Worm (Caenorhabditis elegans) whole organism, L4 larva: ENCODE measurements around the gene F59E12.8.

Experiments used
- F26F4.8 ChIP-seq: fragments of 200-800 bp; sonication (Bioruptor generic); conservative IDR thresholded peaks from 2 replicates; pipeline ENCODE4 v1.3.6; 2022; ENCODE audit warnings: missing genetic modification characterization, missing compliant biosample characterization
- F49E8.2 ChIP-seq: sonication (generic microtip); optimal IDR thresholded peaks from 2 replicates; lab custom pipeline; 2016; ENCODE audit warnings: missing compliant biosample characterization, mild to moderate bottlenecking, missing genetic modification characterization, borderline replicate concordance
- R02D3.7 ChIP-seq: fragments of 150-350 bp; sonication (generic microtip); optimal IDR thresholded peaks from 3 replicates; lab custom pipeline; 2014; ENCODE audit warnings: missing biosample characterization, missing genetic modification characterization
- T20F7.1 ChIP-seq: fragments of 200-800 bp; sonication (Bioruptor generic); optimal IDR thresholded peaks from 2 replicates; lab custom pipeline; 2018; ENCODE audit warnings: mild to moderate bottlenecking, missing genetic modification characterization, missing compliant biosample characterization
- T26A8.4 ChIP-seq: fragments of 200-800 bp; sonication (Bioruptor generic); IDR thresholded peaks from 2 replicates; pipeline ENCODE4 v1.3.6; 2022; ENCODE audit warnings: missing genetic modification characterization, missing compliant biosample characterization
- Y75B8A.6 ChIP-seq: fragments of 200-800 bp; sonication (Bioruptor generic); IDR thresholded peaks from 2 replicates; pipeline ENCODE4 v1.3.6; 2022; ENCODE audit warnings: missing genetic modification reagents, missing genetic modification characterization, missing compliant biosample characterization
- aha-1 ChIP-seq: fragments of 150-350 bp; peaks from one replicate; lab custom pipeline; 2014; ENCODE audit warnings: missing biosample characterization, missing genetic modification characterization
- aly-2 ChIP-seq: sonication (generic microtip); optimal IDR thresholded peaks from 2 replicates; lab custom pipeline; 2018; ENCODE audit warnings: missing biosample characterization, missing genetic modification characterization
- arid-1 ChIP-seq: fragments of 200-800 bp; sonication (Bioruptor generic); conservative IDR thresholded peaks from 2 replicates; pipeline ENCODE4 v1.3.6; 2022; ENCODE audit warnings: missing genetic modification reagents, missing genetic modification characterization, missing compliant biosample characterization
- attf-4 ChIP-seq: sonication (generic microtip); optimal IDR thresholded peaks from 3 replicates; lab custom pipeline; 2017; ENCODE audit warnings: missing biosample characterization, missing genetic modification characterization
- ceh-20 ChIP-seq: fragments of 200-800 bp; sonication (Bioruptor generic); IDR thresholded peaks from 2 replicates; pipeline ENCODE4 v1.3.6; 2022; ENCODE audit warnings: missing genetic modification reagents, missing genetic modification characterization, missing compliant biosample characterization
- ceh-32 ChIP-seq: sonication (generic microtip); optimal IDR thresholded peaks from 2 replicates; lab custom pipeline; 2016; ENCODE audit warnings: mild to moderate bottlenecking, missing genetic modification characterization, missing compliant biosample characterization; ENCODE audit not compliant: poor library complexity
- ceh-44 ChIP-seq: fragments of 200-800 bp; sonication (Bioruptor generic); IDR thresholded peaks from 2 replicates; pipeline ENCODE4 v1.3.6; 2022; ENCODE audit warnings: missing genetic modification reagents, missing genetic modification characterization, missing compliant biosample characterization
- ceh-62 ChIP-seq: sonication (generic microtip); optimal IDR thresholded peaks from 2 replicates; lab custom pipeline; 2017; ENCODE audit warnings: missing biosample characterization, missing genetic modification characterization
- ceh-82 ChIP-seq: sonication (generic microtip); optimal IDR thresholded peaks from 2 replicates; lab custom pipeline; 2017; ENCODE audit warnings: missing biosample characterization, missing genetic modification characterization
- ces-1 ChIP-seq: fragments of 150-350 bp; sonication (generic microtip); optimal IDR thresholded peaks from 4 replicates; lab custom pipeline; 2014; ENCODE audit warnings: missing biosample characterization, missing genetic modification reagents, missing genetic modification characterization
- cey-2 ChIP-seq: sonication (generic microtip); optimal IDR thresholded peaks from 3 replicates; lab custom pipeline; 2017; ENCODE audit warnings: missing genetic modification characterization, mild to moderate bottlenecking, missing compliant biosample characterization, antibody characterized with exemption, borderline replicate concordance; ENCODE audit not compliant: insufficient read depth
- ctbp-1 ChIP-seq: fragments of 200-800 bp; sonication (Bioruptor generic); IDR thresholded peaks from 2 replicates; pipeline ENCODE4 v1.3.6; 2022; ENCODE audit warnings: missing genetic modification reagents, missing genetic modification characterization, missing compliant biosample characterization
- dmd-9 ChIP-seq: fragments of 200-800 bp; sonication (Bioruptor generic); IDR thresholded peaks from 2 replicates; pipeline ENCODE4 v1.3.6; 2022; ENCODE audit warnings: missing genetic modification reagents, missing genetic modification characterization, missing compliant biosample characterization
- duxl-1 ChIP-seq: sonication (generic microtip); optimal IDR thresholded peaks from 2 replicates; lab custom pipeline; 2016; ENCODE audit warnings: mild to moderate bottlenecking, missing genetic modification characterization, moderate library complexity, missing compliant biosample characterization; ENCODE audit not compliant: poor library complexity
- egl-27 ChIP-seq: sonication (generic microtip); optimal IDR thresholded peaks from 3 replicates; lab custom pipeline; 2017; ENCODE audit warnings: missing biosample characterization, missing genetic modification reagents, missing genetic modification characterization
- egl-43 ChIP-seq: fragments of 200-800 bp; sonication (Bioruptor generic); IDR thresholded peaks from 2 replicates; pipeline ENCODE4 v1.3.6; 2022; ENCODE audit warnings: missing genetic modification reagents, missing genetic modification characterization, missing compliant biosample characterization
- fkh-10 ChIP-seq: fragments of 150-350 bp; optimal IDR thresholded peaks from 2 replicates; lab custom pipeline; 2014; ENCODE audit warnings: missing biosample characterization, missing genetic modification reagents, missing genetic modification characterization
- gei-8 ChIP-seq: fragments of 200-800 bp; sonication (Bioruptor generic); optimal IDR thresholded peaks from 2 replicates; lab custom pipeline; 2018; ENCODE audit warnings: mild to moderate bottlenecking, missing genetic modification characterization, missing compliant biosample characterization
- hif-1 ChIP-seq, 2 experiments: sonication (generic microtip); optimal IDR thresholded peaks; 2 replicates each; lab custom pipeline; 2016 to 2017; ENCODE audit warnings: missing compliant biosample characterization in 2 of 2, missing genetic modification characterization in 2 of 2, missing genetic modification reagents in 2 of 2, missing genotype in 2 of 2, mild to moderate bottlenecking in 1 of 2
- hlh-30 ChIP-seq: sonication (generic microtip); optimal IDR thresholded peaks from 2 replicates; lab custom pipeline; 2017; ENCODE audit warnings: antibody characterized with exemption, mild to moderate bottlenecking, missing genetic modification characterization, missing compliant biosample characterization; ENCODE audit not compliant: insufficient read depth
- hmg-1.1 ChIP-seq: fragments of 200-800 bp; sonication (Bioruptor generic); IDR thresholded peaks from 2 replicates; pipeline ENCODE4 v1.3.6; 2022; ENCODE audit warnings: missing genetic modification reagents, missing genetic modification characterization, missing compliant biosample characterization
- lin-1 ChIP-seq: fragments of 200-800 bp; sonication (Bioruptor generic); IDR thresholded peaks from 2 replicates; pipeline ENCODE4 v1.3.6; 2022; ENCODE audit warnings: missing genetic modification reagents, missing genetic modification characterization, missing compliant biosample characterization
- lin-13 ChIP-seq: fragments of 150-350 bp; optimal IDR thresholded peaks from 2 replicates; lab custom pipeline; 2014; ENCODE audit warnings: missing biosample characterization, missing genetic modification reagents, missing genetic modification characterization
- lir-3 ChIP-seq: sonication (generic microtip); optimal IDR thresholded peaks from 2 replicates; lab custom pipeline; 2016; ENCODE audit warnings: mild to moderate bottlenecking, missing genetic modification characterization, missing compliant biosample characterization
- madf-5 ChIP-seq, 2 experiments: fragments of 200-800 bp; sonication (Bioruptor generic); IDR thresholded peaks; 2 replicates each; pipeline ENCODE4 v1.3.6; 2022; ENCODE audit warnings: missing compliant biosample characterization in 2 of 2, missing genetic modification characterization in 2 of 2
- madf-9 ChIP-seq: fragments of 200-800 bp; sonication (Bioruptor generic); conservative IDR thresholded peaks from 2 replicates; pipeline ENCODE4 v1.3.6; 2022; ENCODE audit warnings: missing genetic modification reagents, missing genetic modification characterization, missing compliant biosample characterization
- mdl-1 ChIP-seq, 2 experiments: fragments of 150-350 bp in 1 of 2; sonication (generic microtip) in 1 of 2; optimal IDR thresholded peaks; 2 replicates each; lab custom pipeline; 2014 to 2017; ENCODE audit warnings: missing biosample characterization in 2 of 2, missing genetic modification characterization in 2 of 2
- nhr-102 ChIP-seq: sonication (generic microtip); optimal IDR thresholded peaks from 2 replicates; lab custom pipeline; 2016; ENCODE audit warnings: mild to moderate bottlenecking, missing genetic modification characterization, moderate library complexity, missing compliant biosample characterization
- nhr-28 ChIP-seq: fragments of 150-350 bp; optimal IDR thresholded peaks from 2 replicates; lab custom pipeline; 2014; ENCODE audit warnings: missing biosample characterization, missing genetic modification characterization
- nhr-48 ChIP-seq: sonication (generic microtip); optimal IDR thresholded peaks from 2 replicates; lab custom pipeline; 2016; ENCODE audit warnings: mild to moderate bottlenecking, missing genetic modification characterization, missing compliant biosample characterization
- nhr-76 ChIP-seq: fragments of 150-350 bp; optimal IDR thresholded peaks from 2 replicates; lab custom pipeline; 2014; ENCODE audit warnings: missing biosample characterization, missing genetic modification characterization
- pha-4 ChIP-seq, 2 experiments: fragments of 150-350 bp in 1 of 2; fragments of 200-800 bp in 1 of 2; sonication (Bioruptor generic) in 1 of 2; IDR thresholded peaks in 1 of 2; optimal IDR thresholded peaks in 1 of 2; 2 replicates each; pipeline versions ENCODE4 v1.3.6 to Lab custom; 2014 to 2022; ENCODE audit warnings: missing genetic modification characterization in 2 of 2, missing genetic modification reagents in 2 of 2, missing biosample characterization in 1 of 2, missing compliant biosample characterization in 1 of 2
- saeg-2 ChIP-seq: fragments of 200-800 bp; sonication (Bioruptor generic); IDR thresholded peaks from 2 replicates; pipeline ENCODE4 v1.3.6; 2022; ENCODE audit warnings: missing genetic modification reagents, missing genetic modification characterization, missing compliant biosample characterization
- set-16 ChIP-seq: fragments of 200-800 bp; sonication (Bioruptor generic); IDR thresholded peaks from 2 replicates; pipeline ENCODE4 v1.3.6; 2022; ENCODE audit warnings: missing genetic modification reagents, missing genetic modification characterization, missing compliant biosample characterization
- skn-1 ChIP-seq: fragments of 150-350 bp; optimal IDR thresholded peaks from 2 replicates; lab custom pipeline; 2014; ENCODE audit warnings: missing biosample characterization, missing genetic modification characterization
- spr-1 ChIP-seq: sonication (generic microtip); optimal IDR thresholded peaks from 2 replicates; lab custom pipeline; 2016; ENCODE audit warnings: mild to moderate bottlenecking, missing genetic modification characterization, missing compliant biosample characterization
- spr-3 ChIP-seq: fragments of 200-800 bp; sonication (Bioruptor generic); optimal IDR thresholded peaks from 2 replicates; lab custom pipeline; 2018; ENCODE audit warnings: mild to moderate bottlenecking, missing genetic modification characterization, missing compliant biosample characterization
- unc-39 ChIP-seq: sonication (generic microtip); optimal IDR thresholded peaks from 2 replicates; lab custom pipeline; 2017; ENCODE audit warnings: missing biosample characterization, missing genetic modification characterization
- unc-62 ChIP-seq, 3 experiments: fragments of 150-350 bp in 1 of 3; sonication (generic microtip); optimal IDR thresholded peaks in 2 of 3; peaks in 1 of 3; 1 replicate in 1 of 3; 2 replicates in 2 of 3; lab custom pipeline; 2014 to 2017; ENCODE audit warnings: missing biosample characterization in 3 of 3, missing genetic modification characterization in 3 of 3, missing genetic modification reagents in 3 of 3, missing genotype in 1 of 3
- vab-7 ChIP-seq: fragments of 200-800 bp; sonication (Bioruptor generic); IDR thresholded peaks from 2 replicates; pipeline ENCODE4 v1.3.6; 2022; ENCODE audit warnings: missing genetic modification reagents, missing genetic modification characterization, missing compliant biosample characterization
- zag-1 ChIP-seq: fragments of 150-350 bp; optimal IDR thresholded peaks from 2 replicates; lab custom pipeline; 2014; ENCODE audit warnings: missing biosample characterization, missing genetic modification characterization
- zip-2 ChIP-seq: fragments of 150-350 bp; optimal IDR thresholded peaks from 2 replicates; lab custom pipeline; 2014; ENCODE audit warnings: missing biosample characterization, missing genetic modification characterization
- ztf-11 ChIP-seq: fragments of 150-350 bp; optimal IDR thresholded peaks from 2 replicates; lab custom pipeline; 2014; ENCODE audit warnings: missing biosample characterization, missing genetic modification characterization

Gene F59E12.8

ce11 chrII:5593377-5593932, 43.3 kb downstream of the F59E12.8 start, which contains the start of gene cdc-14 (continued):
- no peak for TF ChIP-seq pha-4 (GFP tag; IDR thresholded peaks at IDR 0.05; lab: Robert Waterston, UW)
- peak; percentile 13 for TF ChIP-seq pha-4 (tag; optimal IDR thresholded peaks at IDR 0.05; lab: Kevin White, UChicago)
- no peak for TF ChIP-seq attf-4 (tag; lab: Kevin White, UChicago)
- TF ChIP-seq lir-3: no peak
- no peak for TF ChIP-seq dmd-9
- no peak for TF ChIP-seq duxl-1 (tag; lab: Kevin White, UChicago)
- no peak for TF ChIP-seq nhr-102 (tag; lab: Kevin White, UChicago)
- TF ChIP-seq hmg-1.1: 0 out of 2 replicates have a peak, but pooled peaks have one; percentile 36
- no peak for TF ChIP-seq aly-2 (tag; lab: Kevin White, UChicago)
- TF ChIP-seq ctbp-1 (GFP tag; lab: Robert Waterston, UW): 0 out of 2 replicates have a peak, but pooled peaks have one; percentile 18
- TF ChIP-seq saeg-2: no peak
- TF ChIP-seq hlh-30 (tag; lab: Kevin White, UChicago): peak; percentile 97
- TF ChIP-seq arid-1 (GFP tag; lab: Robert Waterston, UW): no peak
- no peak for TF ChIP-seq spr-1
- peak in 1 of 2 experiments; percentile 72 for TF ChIP-seq mdl-1 (tag; optimal IDR thresholded peaks at IDR 0.05; lab: Kevin White, UChicago)
- TF ChIP-seq ceh-62 (tag; lab: Kevin White, UChicago): no peak
- peak in 1 of 2 experiments; percentile 87 for TF ChIP-seq unc-62 (GFP tag; optimal IDR thresholded peaks at IDR 0.05 in 1 of 2; lab: Kevin White, UChicago)
- TF ChIP-seq unc-62 (tag; optimal IDR thresholded peaks at IDR 0.05; lab: Kevin White, UChicago): no peak
- peak; percentile 41 for TF ChIP-seq T20F7.1 (GFP tag; lab: Kevin White, UChicago)
- TF ChIP-seq lin-13: no peak
- no peak for TF ChIP-seq ceh-20 (GFP tag; lab: Robert Waterston, UW)
- TF ChIP-seq Y75B8A.6 (GFP tag; lab: Robert Waterston, UW): no peak
- TF ChIP-seq nhr-28 (tag; lab: Kevin White, UChicago): peak; percentile 68
- TF ChIP-seq hif-1 (tag; optimal IDR thresholded peaks at IDR 0.05; lab: Kevin White, UChicago): peak in 1 of 2 experiments; percentile 44
- TF ChIP-seq skn-1 (tag; lab: Kevin White, UChicago): no peak
- no peak for TF ChIP-seq nhr-76
- no peak for TF ChIP-seq ceh-82
- no peak for TF ChIP-seq set-16 (GFP tag; lab: Robert Waterston, UW)
- TF ChIP-seq T26A8.4 (GFP tag; lab: Robert Waterston, UW): no peak
- no peak for TF ChIP-seq egl-43 (GFP tag; lab: Robert Waterston, UW)
- TF ChIP-seq vab-7 (GFP tag; lab: Robert Waterston, UW): no peak
- no peak for TF ChIP-seq madf-5 (GFP tag; IDR thresholded peaks at IDR 0.05; lab: Robert Waterston, UW)
- TF ChIP-seq ceh-32: no peak
- TF ChIP-seq ztf-11: no peak
- TF ChIP-seq zip-2 (tag; lab: Kevin White, UChicago): no peak
- no peak for TF ChIP-seq cey-2 (tag; lab: Kevin White, UChicago)
- TF ChIP-seq unc-39 (tag; lab: Kevin White, UChicago): no peak
- TF ChIP-seq spr-3 (GFP tag; lab: Kevin White, UChicago): no peak
- no peak for TF ChIP-seq fkh-10
- no peak for TF ChIP-seq ceh-44 (GFP tag; lab: Robert Waterston, UW)
- TF ChIP-seq gei-8 (GFP tag; lab: Kevin White, UChicago): no peak
- TF ChIP-seq F49E8.2 (tag; lab: Kevin White, UChicago): no peak
- TF ChIP-seq lin-1 (GFP tag; lab: Robert Waterston, UW): no peak
- TF ChIP-seq F26F4.8 (GFP tag; lab: Robert Waterston, UW): no peak
- no peak for TF ChIP-seq ces-1 (GFP tag; lab: Kevin White, UChicago)
- no peak for TF ChIP-seq R02D3.7 (tag; lab: Kevin White, UChicago)
- no peak for TF ChIP-seq nhr-48 (tag; lab: Kevin White, UChicago)
- TF ChIP-seq madf-9 (GFP tag; lab: Robert Waterston, UW): no peak
- TF ChIP-seq egl-27: no peak
- no peak for TF ChIP-seq zag-1 (tag; lab: Kevin White, UChicago)
- no peak for TF ChIP-seq aha-1 (tag; lab: Kevin White, UChicago)
